Worm (Caenorhabditis elegans): Measurements from ENCODE around the gene R07A4.3.

DNA sequence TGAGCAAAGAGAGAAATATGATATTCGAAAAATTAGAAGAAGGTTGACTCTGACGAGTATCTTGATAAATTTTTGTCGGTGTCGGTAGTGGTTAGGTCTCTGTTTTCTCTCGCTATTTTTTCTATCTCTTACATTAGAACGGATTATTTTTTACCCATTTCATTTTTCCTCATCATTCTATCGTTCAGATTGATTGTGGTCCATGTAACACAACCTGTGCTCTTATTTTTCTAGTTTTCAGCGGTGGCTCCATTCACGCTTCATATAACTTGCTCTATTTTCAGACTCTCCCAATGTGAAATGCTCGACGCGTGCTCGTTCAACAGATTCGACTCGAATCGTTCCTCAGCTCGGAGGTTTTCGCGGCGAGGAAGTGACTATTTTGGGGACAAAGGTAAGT is 19.5 kb upstream of the R07A4.3 start, which contains the start of gene egl-36:
- TF ChIP-seq dao-5 (tag; optimal IDR thresholded peaks at IDR 0.05) (no peak), him-1 (tag; optimal IDR thresholded peaks at IDR 0.05) (no peak), W03F9.2 (tag; optimal IDR thresholded peaks at IDR 0.05) (no peak)

Measured in whole organism, L4/young adult.